Fruit fly (Drosophila melanogaster) whole organism, wandering third instar larva: ENCODE data around the gene bocks.
A peak's percentile ranks its signal among the peaks of the same experiment; 100 is the strongest.

Source experiments
- Abd-B ChIP-seq: fragments of >200 bp; optimal IDR thresholded peaks from 2 replicates; lab custom pipeline; 2017; ENCODE audit warnings: missing biosample characterization, missing genetic modification characterization
- CG32264 ChIP-seq: fragments of 200-800 bp; sonication (Bioruptor generic); optimal IDR thresholded peaks from 2 replicates; lab custom pipeline; 2016; ENCODE audit warnings: missing biosample characterization, missing genetic modification characterization
- CG9705 ChIP-seq: fragments of 200-800 bp; sonication (Bioruptor generic); optimal IDR thresholded peaks from 2 replicates; lab custom pipeline; 2018; ENCODE audit warnings: missing biosample characterization, mild to moderate bottlenecking, missing genetic modification characterization
- CrebA ChIP-seq: fragments of 200-800 bp; sonication (Bioruptor generic); optimal IDR thresholded peaks from 2 replicates; lab custom pipeline; 2016; ENCODE audit warnings: missing biosample characterization, mild to moderate bottlenecking, missing genetic modification characterization, borderline replicate concordance
- Dfd ChIP-seq: fragments of >200 bp; optimal IDR thresholded peaks from 2 replicates; lab custom pipeline; 2017; ENCODE audit warnings: missing biosample characterization, missing genetic modification characterization
- Dif ChIP-seq: fragments of 200-275, 200-300 bp; sonication (Bioruptor generic); optimal IDR thresholded peaks from 2 replicates; lab custom pipeline; 2018; ENCODE audit warnings: missing biosample characterization, missing genetic modification characterization; ENCODE audit not compliant: partially characterized antibody
- GATAd ChIP-seq: sonication (Bioruptor generic); optimal IDR thresholded peaks from 2 replicates; lab custom pipeline; 2016; ENCODE audit warnings: missing biosample characterization, missing genetic modification characterization
- Hnf4 ChIP-seq: fragments of 200-800 bp; sonication (Bioruptor generic); optimal IDR thresholded peaks from 2 replicates; lab custom pipeline; 2016; ENCODE audit warnings: missing biosample characterization, mild to moderate bottlenecking, missing genetic modification characterization
- Hr78 ChIP-seq: fragments of >200 bp; optimal IDR thresholded peaks from 2 replicates; lab custom pipeline; 2017; ENCODE audit warnings: missing biosample characterization, missing genetic modification characterization
- Hr83 ChIP-seq: fragments of 200-300 bp; sonication (Bioruptor generic); optimal IDR thresholded peaks from 2 replicates; lab custom pipeline; 2016; ENCODE audit warnings: missing biosample characterization, mild to moderate bottlenecking, missing genetic modification characterization, moderate library complexity; ENCODE audit not compliant: poor library complexity, severe bottlenecking
- Jra ChIP-seq: sonication (Bioruptor generic); optimal IDR thresholded peaks from 2 replicates; lab custom pipeline; 2016; ENCODE audit warnings: missing biosample characterization, missing genetic modification characterization
- Mio ChIP-seq: sonication (Bioruptor generic); optimal IDR thresholded peaks from 2 replicates; lab custom pipeline; 2016; ENCODE audit warnings: missing biosample characterization, missing genetic modification characterization
- Myc ChIP-seq: fragments of >200 bp; optimal IDR thresholded peaks from 2 replicates; lab custom pipeline; 2017
- OdsH ChIP-seq: fragments of 200-800 bp; sonication (Bioruptor generic); optimal IDR thresholded peaks from 2 replicates; lab custom pipeline; 2016; ENCODE audit warnings: missing biosample characterization, mild to moderate bottlenecking, missing genetic modification characterization
- Rel ChIP-seq, 2 experiments: fragments of 200-800 bp; sonication (Bioruptor generic) in 1 of 2; optimal IDR thresholded peaks; 2 replicates in 1 of 2; 3 replicates in 1 of 2; lab custom pipeline; 2016 to 2019; ENCODE audit warnings: mild to moderate bottlenecking in 2 of 2, missing biosample characterization in 2 of 2, missing genetic modification characterization in 2 of 2, moderate library complexity in 1 of 2
- Sp1 ChIP-seq: fragments of 200-800 bp; sonication (Bioruptor generic); optimal IDR thresholded peaks from 3 replicates; lab custom pipeline; 2019; ENCODE audit warnings: missing biosample characterization, mild to moderate bottlenecking, missing genetic modification characterization, moderate library complexity
- Vsx2 ChIP-seq: fragments of 200-300, 225-300 bp; sonication (Bioruptor generic); optimal IDR thresholded peaks from 2 replicates; lab custom pipeline; 2018; ENCODE audit warnings: missing biosample characterization, missing genetic modification characterization; ENCODE audit not compliant: partially characterized antibody
- br ChIP-seq: fragments of 200-800 bp; sonication (Bioruptor generic); optimal IDR thresholded peaks from 2 replicates; lab custom pipeline; 2016; ENCODE audit warnings: missing biosample characterization, missing genetic modification characterization
- brk ChIP-seq: fragments of 200-800 bp; sonication (Bioruptor generic); optimal IDR thresholded peaks from 2 replicates; lab custom pipeline; 2016; ENCODE audit warnings: missing biosample characterization, mild to moderate bottlenecking, missing genetic modification characterization
- dl ChIP-seq, 2 experiments: fragments of 175-275, 200-275 bp in 1 of 2; fragments of 200-275 bp in 1 of 2; sonication (Bioruptor generic); optimal IDR thresholded peaks; lab custom pipeline; 2018; ENCODE audit warnings: mild to moderate bottlenecking in 2 of 2, missing biosample characterization in 2 of 2, missing genetic modification characterization in 2 of 2, moderate library complexity in 2 of 2; ENCODE audit not compliant: partially characterized antibody in 2 of 2, insufficient read depth in 1 of 2
- dsf ChIP-seq: sonication (Bioruptor generic); optimal IDR thresholded peaks from 2 replicates; lab custom pipeline; 2016; ENCODE audit warnings: missing biosample characterization, missing genetic modification characterization, borderline replicate concordance
- ey ChIP-seq: fragments of 200-800 bp; sonication (Bioruptor generic); optimal IDR thresholded peaks from 2 replicates; lab custom pipeline; 2016; ENCODE audit warnings: missing biosample characterization, missing genetic modification characterization
- fru ChIP-seq: fragments of 200-800 bp; sonication (Bioruptor generic); optimal IDR thresholded peaks from 3 replicates; lab custom pipeline; 2016; ENCODE audit warnings: missing biosample characterization, mild to moderate bottlenecking, missing genetic modification characterization
- h ChIP-seq: fragments of 200-800 bp; sonication (Bioruptor generic); optimal IDR thresholded peaks from 3 replicates; lab custom pipeline; 2016; ENCODE audit warnings: missing biosample characterization, mild to moderate bottlenecking, missing genetic modification characterization
- jim ChIP-seq: fragments of 175-275, 200-325 bp; sonication (Bioruptor generic); optimal IDR thresholded peaks from 2 replicates; lab custom pipeline; 2016; ENCODE audit warnings: missing biosample characterization, mild to moderate bottlenecking, missing genetic modification characterization
- lola ChIP-seq: fragments of >200 bp; optimal IDR thresholded peaks from 2 replicates; lab custom pipeline; 2017; ENCODE audit warnings: missing biosample characterization, missing genetic modification characterization
- pan ChIP-seq: fragments of >200 bp; optimal IDR thresholded peaks from 2 replicates; lab custom pipeline; 2017
- psq ChIP-seq: fragments of 200-800 bp; sonication (Bioruptor generic); optimal IDR thresholded peaks from 3 replicates; lab custom pipeline; 2017; ENCODE audit warnings: missing biosample characterization, mild to moderate bottlenecking, missing genetic modification characterization, moderate library complexity
- rgr ChIP-seq: fragments of 200-800 bp; sonication (Bioruptor generic); optimal IDR thresholded peaks from 3 replicates; lab custom pipeline; 2016; ENCODE audit warnings: missing biosample characterization, mild to moderate bottlenecking, missing genetic modification characterization
- sage ChIP-seq: fragments of 200-800 bp; sonication (Bioruptor generic); optimal IDR thresholded peaks from 2 replicates; lab custom pipeline; 2016; ENCODE audit warnings: missing biosample characterization, mild to moderate bottlenecking, missing genetic modification characterization
- tai ChIP-seq: sonication (Bioruptor generic); optimal IDR thresholded peaks from 2 replicates; lab custom pipeline; 2016; ENCODE audit warnings: missing biosample characterization, missing genetic modification characterization
- usp ChIP-seq: fragments of >200 bp; optimal IDR thresholded peaks from 2 replicates; lab custom pipeline; 2017; ENCODE audit warnings: missing biosample characterization, missing genetic modification characterization
- woc ChIP-seq: sonication (Bioruptor generic); optimal IDR thresholded peaks from 2 replicates; lab custom pipeline; 2016; ENCODE audit warnings: missing biosample characterization, mild to moderate bottlenecking, missing genetic modification characterization

The bocks gene

DNA sequence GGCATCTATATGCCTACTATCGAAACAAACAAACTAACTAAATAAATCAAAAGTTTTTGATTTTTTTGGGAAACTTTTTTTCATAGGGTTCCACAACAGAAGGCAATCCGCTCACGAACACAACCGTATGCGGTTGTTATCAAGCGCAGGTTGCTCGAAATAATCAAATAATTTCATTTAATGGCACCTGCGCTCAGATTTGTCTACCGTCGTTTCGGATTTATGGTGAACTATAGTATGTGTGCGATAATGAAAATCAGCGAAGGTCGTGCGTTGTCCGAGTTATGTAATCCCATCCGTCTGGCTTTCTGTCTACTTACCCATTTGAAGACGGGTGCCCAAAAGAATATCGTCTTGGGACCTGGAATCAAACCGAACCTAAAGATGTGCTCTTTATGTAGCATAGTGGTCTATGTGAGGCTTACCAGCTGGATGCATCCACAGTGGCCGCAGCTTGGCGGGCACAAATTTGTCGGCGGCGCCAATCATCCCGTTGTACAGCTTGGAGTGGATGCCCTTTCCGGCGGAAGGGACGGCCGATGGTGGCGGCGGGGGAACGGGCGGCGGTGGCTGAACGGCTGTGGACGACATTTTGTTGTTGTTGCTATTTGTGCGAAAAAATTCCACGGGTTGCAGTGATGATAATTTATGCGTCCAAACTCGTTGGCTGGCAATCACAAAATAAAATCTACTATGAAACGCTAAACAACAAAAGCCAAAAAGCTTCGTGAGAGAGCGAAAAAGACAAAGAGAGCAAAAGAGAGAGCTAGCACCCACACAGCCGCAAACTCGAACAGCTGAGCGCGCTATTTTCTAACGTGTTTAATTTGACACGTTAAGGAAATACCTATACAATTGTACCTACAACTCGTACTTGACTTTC is 17.6 kb downstream of the bocks start:
- TF ChIP-seq woc (GFP tag; lab: Kevin White, UChicago) (no peak), Sp1 (no peak), Dif (GFP tag; lab: Kevin White, UChicago) (peak; percentile 63), ey (GFP tag; lab: Kevin White, UChicago) (no peak), dsf (GFP tag; lab: Kevin White, UChicago) (no peak), OdsH (GFP tag; lab: Kevin White, UChicago) (no peak)

DNA sequence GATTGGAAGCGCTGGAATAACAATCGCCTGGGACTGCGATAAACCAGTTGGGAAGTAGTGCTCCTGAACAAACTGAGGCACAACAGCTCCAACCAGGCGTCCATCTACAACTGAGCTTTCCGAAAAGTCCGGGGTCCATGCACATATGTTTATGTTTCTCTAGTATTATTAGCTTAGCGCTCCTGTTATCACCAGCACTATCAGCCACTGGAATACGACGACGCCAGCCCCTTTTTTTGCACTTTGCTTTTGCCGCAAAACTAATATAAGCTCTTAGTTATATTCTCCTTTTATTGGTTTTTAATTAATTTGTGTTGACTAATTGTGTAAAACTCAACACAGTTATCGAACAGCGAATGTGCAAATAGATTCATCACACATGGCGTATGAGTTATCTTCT is 19.3 kb downstream of the bocks start, which contains the start of gene CG9396:
Gene CG9396, minus strand, starts transcription at position 101 of the 400 bp plus-strand sequence.
- TF ChIP-seq brk (GFP tag; lab: Kevin White, UChicago) = no peak
- TF ChIP-seq Sp1 = no peak
- TF ChIP-seq Hr78 (GFP tag; lab: Kevin White, UChicago) = no peak
- no peak for TF ChIP-seq br
- TF ChIP-seq Hr83 (GFP tag; lab: Kevin White, UChicago) = no peak
- no peak for TF ChIP-seq OdsH (GFP tag; lab: Kevin White, UChicago)
- no peak for TF ChIP-seq psq (GFP tag; lab: Kevin White, UChicago)
- no peak for TF ChIP-seq pan

DNA sequence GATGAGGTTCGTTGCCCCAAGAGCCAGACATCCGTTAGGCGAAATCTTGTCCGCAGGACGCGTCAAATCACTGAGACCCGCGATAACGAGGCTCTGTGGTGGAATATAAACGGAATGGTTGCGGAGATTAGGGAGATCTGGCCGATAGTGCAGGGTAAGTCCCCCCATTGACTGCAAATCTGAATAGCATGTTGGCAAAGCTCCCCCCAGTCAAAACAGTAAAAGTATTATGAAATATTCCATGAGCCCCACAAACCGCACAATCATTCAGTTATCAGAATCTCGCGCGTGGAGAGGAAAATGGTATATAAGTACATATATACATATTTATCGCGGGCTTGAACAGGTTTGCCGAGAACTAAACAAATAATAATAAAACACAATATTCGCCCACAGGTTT is 20.1 kb downstream of the bocks start:
- TF ChIP-seq usp (GFP tag; lab: Kevin White, UChicago) (no peak), Rel (GFP tag; optimal IDR thresholded peaks at IDR 0.05; lab: Kevin White, UChicago) (no peak), Rel (tag; optimal IDR thresholded peaks at IDR 0.05; lab: Kevin White, UChicago) (peak; percentile 93)

- peak; percentile 47 for TF ChIP-seq Myc (lab: Kevin White, UChicago)
- no peak for TF ChIP-seq dsf (GFP tag; lab: Kevin White, UChicago)
- no peak for TF ChIP-seq pan
- no peak for TF ChIP-seq fru (GFP tag; lab: Kevin White, UChicago)
- TF ChIP-seq tai (GFP tag; lab: Kevin White, UChicago) = no peak
- no peak for TF ChIP-seq Hnf4 (GFP tag; lab: Kevin White, UChicago)
Measured at dm6 chr3R:9570114-9570513, 20.7 kb downstream of the bocks start, which contains the start of gene CG16790. Gene CG16790, minus strand, starts transcription at chr3R:9570214.

- TF ChIP-seq pan = no peak
- TF ChIP-seq dl (GFP tag; optimal IDR thresholded peaks at IDR 0.05; lab: Kevin White, UChicago; ENCODE audit: insufficient read depth in 1 of 2, partially characterized antibody in 2 of 2) = no peak
- no peak for TF ChIP-seq usp (GFP tag; lab: Kevin White, UChicago)
- no peak for TF ChIP-seq CrebA (GFP tag; lab: Kevin White, UChicago)
- TF ChIP-seq GATAd (GFP tag; lab: Kevin White, UChicago) = no peak
- no peak for TF ChIP-seq lola (GFP tag; lab: Kevin White, UChicago)
- TF ChIP-seq br = no peak
- no peak for TF ChIP-seq Abd-B (GFP tag; lab: Kevin White, UChicago)
- TF ChIP-seq dsf (GFP tag; lab: Kevin White, UChicago) = no peak
- no peak for TF ChIP-seq Vsx2 (GFP tag; lab: Kevin White, UChicago)
Measured at dm6 chr3R:9565895-9566294, 24.9 kb downstream of the bocks start, which contains the start of gene CG16789. Gene CG16789, plus strand, starts transcription at chr3R:9566195.

DNA sequence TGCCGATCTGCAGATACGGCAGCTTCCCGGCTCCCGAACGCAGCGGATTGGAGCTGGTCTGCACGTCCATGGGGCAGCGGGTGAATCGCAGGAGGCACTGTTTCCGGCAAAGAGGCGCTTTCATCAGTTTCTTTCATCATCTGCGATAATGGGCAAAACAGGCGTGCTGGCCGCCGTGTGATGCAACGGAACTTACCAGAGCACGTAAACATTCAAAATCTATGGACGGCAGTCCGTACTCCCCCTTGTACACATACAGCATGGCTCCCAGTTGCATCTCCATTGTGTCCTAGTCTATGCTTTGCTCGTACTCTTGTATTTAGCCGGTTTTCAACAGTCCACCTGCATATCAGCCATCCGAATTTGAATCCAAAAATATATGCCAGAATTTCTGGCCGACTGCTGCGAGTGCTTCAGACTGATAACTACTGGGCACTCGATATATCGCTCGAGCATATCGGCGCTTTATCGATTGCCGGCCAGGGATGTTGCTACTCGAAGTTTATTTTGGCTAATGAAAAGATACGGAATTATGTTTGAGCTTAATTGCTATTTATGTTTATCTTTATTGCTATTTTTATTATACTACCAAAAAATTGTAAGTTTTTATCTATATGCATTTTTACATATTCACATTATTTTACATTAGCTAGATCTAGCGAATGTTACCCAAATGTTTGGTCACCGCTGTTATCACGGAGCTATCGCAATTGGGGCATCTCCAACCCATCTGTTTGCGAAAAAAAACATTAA is 27.4 kb downstream of the bocks start, which contains the start of the genes CG9393 and Vps45:
Gene CG9393, minus strand, starts transcription at position 434 of the 753 bp plus-strand sequence.
Gene Vps45, plus strand, starts transcription at position 685 of the 753 bp plus-strand sequence.
- no peak for TF ChIP-seq dl (GFP tag; optimal IDR thresholded peaks at IDR 0.05; lab: Kevin White, UChicago; ENCODE audit: insufficient read depth in 1 of 2, partially characterized antibody in 2 of 2)
- TF ChIP-seq rgr (GFP tag; lab: Kevin White, UChicago) = peak; percentile 51
- no peak for TF ChIP-seq Hr78 (GFP tag; lab: Kevin White, UChicago)
- TF ChIP-seq OdsH (GFP tag; lab: Kevin White, UChicago) = peak; percentile 66
- no peak for TF ChIP-seq sage (GFP tag; lab: Kevin White, UChicago)
- no peak for TF ChIP-seq Jra (GFP tag; lab: Kevin White, UChicago)
- TF ChIP-seq Myc (lab: Kevin White, UChicago) = peak; percentile 95
- TF ChIP-seq h = peak; percentile 75
- no peak for TF ChIP-seq fru (GFP tag; lab: Kevin White, UChicago)
- TF ChIP-seq brk (GFP tag; lab: Kevin White, UChicago) = no peak
- no peak for TF ChIP-seq dsf (GFP tag; lab: Kevin White, UChicago)
- peak; percentile 45 for TF ChIP-seq Sp1
- TF ChIP-seq jim (GFP tag; lab: Kevin White, UChicago) = no peak
- TF ChIP-seq psq (GFP tag; lab: Kevin White, UChicago) = peak; percentile 57
- peak; percentile 49 for TF ChIP-seq GATAd (GFP tag; lab: Kevin White, UChicago)
- no peak for TF ChIP-seq CG32264 (GFP tag; lab: Kevin White, UChicago)
- TF ChIP-seq Rel (GFP tag; optimal IDR thresholded peaks at IDR 0.05; lab: Kevin White, UChicago) = no peak
- peak; percentile 74 for TF ChIP-seq Rel (tag; optimal IDR thresholded peaks at IDR 0.05; lab: Kevin White, UChicago)
- no peak for TF ChIP-seq Dfd (GFP tag; lab: Kevin White, UChicago)
- peak; percentile 46 for TF ChIP-seq CG9705 (GFP tag; lab: Kevin White, UChicago)
- no peak for TF ChIP-seq Dif (GFP tag; lab: Kevin White, UChicago)
- TF ChIP-seq Hnf4 (GFP tag; lab: Kevin White, UChicago) = no peak
- no peak for TF ChIP-seq Mio (GFP tag; lab: Kevin White, UChicago)
